Worm (Caenorhabditis elegans): ENCODE results near the gene T26E4.18.

DNA sequence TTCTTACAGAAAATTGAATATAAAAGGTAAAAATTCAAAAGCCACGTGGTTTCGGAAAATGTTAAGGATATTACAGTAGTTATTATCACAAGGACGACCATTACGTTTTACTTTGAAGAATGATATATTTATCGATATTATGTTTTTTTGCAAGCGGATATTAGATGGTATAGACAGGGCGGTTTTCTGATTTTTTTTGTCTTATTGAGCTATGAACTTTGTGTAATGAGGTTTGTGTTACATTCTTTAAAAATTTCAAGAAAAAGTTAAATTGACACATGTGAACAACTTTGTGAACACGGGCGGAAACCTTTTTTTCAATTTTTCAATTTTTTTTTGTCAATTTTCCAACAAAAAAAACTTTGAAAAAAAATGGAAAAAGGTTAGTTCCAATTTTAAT, 21.2 kb upstream of the T26E4.18 start, which contains the start of gene srbc-50:
- TF ChIP-seq ama-1 (optimal IDR thresholded peaks at IDR 0.05): no peak
- no peak for TF ChIP-seq scrt-1 (GFP tag; IDR thresholded peaks at IDR 0.05)
- TF ChIP-seq F13C5.2 (tag; optimal IDR thresholded peaks at IDR 0.05): no peak
- TF ChIP-seq hnd-1 (tag; optimal IDR thresholded peaks at IDR 0.05): no peak
- TF ChIP-seq ceh-13 (GFP tag; optimal IDR thresholded peaks at IDR 0.05): no peak
- no peak for TF ChIP-seq hmbx-1 (tag; optimal IDR thresholded peaks at IDR 0.05)
- TF ChIP-seq tbx-11 (GFP tag; IDR thresholded peaks at IDR 0.05): no peak
- TF ChIP-seq tbx-37 (GFP tag; conservative IDR thresholded peaks at IDR 0.05): no peak
- TF ChIP-seq ceh-36 (tag; optimal IDR thresholded peaks at IDR 0.05): no peak
- TF ChIP-seq flt-1 (GFP tag; IDR thresholded peaks at IDR 0.05): no peak
- no peak for TF ChIP-seq sea-1 (GFP tag; conservative IDR thresholded peaks at IDR 0.05)
